Fruit fly (Drosophila melanogaster): Measurements from ENCODE around the gene Ugt303A1.
A peak's percentile ranks its signal among the peaks of the same experiment; 100 is the strongest.

Gene Ugt303A1

DNA sequence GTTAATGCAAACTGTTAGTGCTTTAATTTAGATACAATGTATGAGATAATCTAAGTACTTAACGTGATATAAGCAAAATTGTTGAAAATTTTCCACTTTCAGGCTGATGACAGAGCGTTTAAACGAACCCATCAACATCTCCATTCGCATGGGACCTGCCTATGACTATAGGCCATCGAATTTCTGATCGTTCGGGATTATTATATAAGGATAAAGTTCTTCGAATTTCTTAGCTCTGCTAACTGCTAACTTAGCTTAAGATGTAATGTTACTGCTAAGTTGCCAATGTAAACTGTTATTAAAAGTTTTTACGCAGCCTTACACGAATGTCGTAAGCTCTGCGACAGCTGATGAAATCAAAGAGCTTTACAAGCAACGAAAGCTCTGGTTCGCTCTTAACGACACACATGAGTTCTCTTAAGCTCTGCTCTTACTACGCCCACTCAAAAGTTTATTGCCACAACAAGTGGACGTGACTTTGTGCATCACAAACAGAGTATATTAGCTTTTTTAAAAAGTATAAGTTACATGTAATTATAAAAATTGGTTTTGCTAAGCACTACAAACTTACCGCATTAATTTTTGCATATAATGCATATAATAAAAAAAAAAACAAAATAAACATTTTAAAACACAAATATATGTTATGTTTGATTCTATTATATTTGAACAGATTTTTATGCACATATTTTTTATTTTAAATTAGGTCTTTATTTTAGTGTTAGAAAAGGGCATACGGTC is 21.5 kb downstream of the Ugt303A1 start (continued):
- peak; percentile 98 for TF ChIP-seq CG6854 (GFP tag; optimal IDR thresholded peaks at IDR 0.05)
- peak; percentile 96 for TF ChIP-seq ara (GFP tag; IDR thresholded peaks at IDR 0.05)
- TF ChIP-seq otp (GFP tag; IDR thresholded peaks at IDR 0.05) = peak; percentile 90
- TF ChIP-seq CG4360 (GFP tag; IDR thresholded peaks at IDR 0.05) = peak; percentile 70
- no peak for TF ChIP-seq gcm2 (GFP tag; optimal IDR thresholded peaks at IDR 0.05)
- TF ChIP-seq NK7.1 (GFP tag; optimal IDR thresholded peaks at IDR 0.05) = no peak
- peak; percentile 98 for TF ChIP-seq run (tag; optimal IDR thresholded peaks at IDR 0.05)
- TF ChIP-seq bowl (GFP tag; IDR thresholded peaks at IDR 0.05) = peak; percentile 91
- no peak; the same call in 1 of the 2 replicates for TF ChIP-seq amos (GFP tag; IDR thresholded peaks at IDR 0.05; ENCODE audit: partially characterized antibody)
- peak; percentile 98 for TF ChIP-seq seq (GFP tag; IDR thresholded peaks at IDR 0.05)
- TF ChIP-seq CHES-1-like (GFP tag; optimal IDR thresholded peaks at IDR 0.05) = peak; percentile 85
- no peak for TF ChIP-seq CG7963 (GFP tag; IDR thresholded peaks at IDR 0.05; ENCODE audit: partially characterized antibody)
- TF ChIP-seq org-1 (GFP tag; optimal IDR thresholded peaks at IDR 0.05) = peak; percentile 98
- peak in 1 of 2 experiments; percentile 100 for TF ChIP-seq Eip74EF (GFP tag; optimal IDR thresholded peaks at IDR 0.05)
- no peak for TF ChIP-seq zen2 (GFP tag; IDR thresholded peaks at IDR 0.05; ENCODE audit: partially characterized antibody)
- peak; percentile 91 for TF ChIP-seq ham (GFP tag; IDR thresholded peaks at IDR 0.05)
- peak; percentile 99 for TF ChIP-seq Oli (tag; optimal IDR thresholded peaks at IDR 0.05)
- TF ChIP-seq sim (GFP tag; IDR thresholded peaks at IDR 0.05) = peak; percentile 92
- peak; percentile 76 for TF ChIP-seq vfl (GFP tag; optimal IDR thresholded peaks at IDR 0.05)
- peak; percentile 99 for TF ChIP-seq esg (GFP tag; conservative IDR thresholded peaks at IDR 0.05)
- TF ChIP-seq CG9215 (GFP tag; IDR thresholded peaks at IDR 0.05) = peak; percentile 99
- TF ChIP-seq CG11504 (tag; optimal IDR thresholded peaks at IDR 0.05) = peak; percentile 99
- TF ChIP-seq al (GFP tag; IDR thresholded peaks at IDR 0.05) = peak; percentile 99
- peak; percentile 68 for TF ChIP-seq mirr (GFP tag; optimal IDR thresholded peaks at IDR 0.05)
- peak; percentile 90 for TF ChIP-seq CG15696 (tag; optimal IDR thresholded peaks at IDR 0.05)
- TF ChIP-seq lov (optimal IDR thresholded peaks at IDR 0.05) = no peak
- TF ChIP-seq lov (GFP tag; IDR thresholded peaks at IDR 0.05) = peak; percentile 88; the same call in 2 of the 3 replicates
- peak; percentile 93 for TF ChIP-seq Lhr (GFP tag; optimal IDR thresholded peaks at IDR 0.05)
- TF ChIP-seq CG10267 (tag; optimal IDR thresholded peaks at IDR 0.05) = peak; percentile 96
- peak; percentile 99 for TF ChIP-seq Meics (GFP tag; optimal IDR thresholded peaks at IDR 0.05)
- TF ChIP-seq danr (GFP tag; IDR thresholded peaks at IDR 0.05) = peak; percentile 97
- TF ChIP-seq CG4328 (GFP tag; optimal IDR thresholded peaks at IDR 0.05) = peak; percentile 99
- peak; percentile 96 for TF ChIP-seq CG18262 (tag; optimal IDR thresholded peaks at IDR 0.05)
- TF ChIP-seq Dip2 (GFP tag; IDR thresholded peaks at IDR 0.05) = peak; percentile 80
- peak; percentile 92 for TF ChIP-seq Chrac-16 (GFP tag; optimal IDR thresholded peaks at IDR 0.05)
- TF ChIP-seq CG17829 (tag; optimal IDR thresholded peaks at IDR 0.05) = peak; percentile 96
- TF ChIP-seq inv (GFP tag; IDR thresholded peaks at IDR 0.05; ENCODE audit: partially characterized antibody) = no peak
- TF ChIP-seq CG8089 (GFP tag; optimal IDR thresholded peaks at IDR 0.05) = peak; percentile 63
- TF ChIP-seq Vsx1 (GFP tag; optimal IDR thresholded peaks at IDR 0.05) = peak; percentile 96
- peak; percentile 94 for TF ChIP-seq sr (GFP tag; IDR thresholded peaks at IDR 0.05)
- peak; percentile 88 for TF ChIP-seq CG9609 (GFP tag; optimal IDR thresholded peaks at IDR 0.05)
- TF ChIP-seq Bdp1 (GFP tag; optimal IDR thresholded peaks at IDR 0.05) = peak; percentile 80
- TF ChIP-seq CkIIα-i1 (GFP tag; IDR thresholded peaks at IDR 0.05) = peak; percentile 87
- peak; percentile 92 for TF ChIP-seq CG12219 (GFP tag; optimal IDR thresholded peaks at IDR 0.05)
- peak; percentile 100 for TF ChIP-seq CG7839 (tag; optimal IDR thresholded peaks at IDR 0.05)
- no peak for TF ChIP-seq hbn (GFP tag; IDR thresholded peaks at IDR 0.05; ENCODE audit: partially characterized antibody)
- TF ChIP-seq ase (GFP tag; IDR thresholded peaks at IDR 0.05) = peak; percentile 97
- TF ChIP-seq CG13287 (GFP tag; IDR thresholded peaks at IDR 0.05; ENCODE audit: partially characterized antibody) = peak; percentile 20; the same call in 1 of the 2 replicates
- no peak for TF ChIP-seq eyg (GFP tag; optimal IDR thresholded peaks at IDR 0.05)
